Fruit fly (Drosophila melanogaster) whole organism, wandering third instar larva: ENCODE results near the gene Scgalpha.

ENCODE experiments used
- Abd-B ChIP-seq: fragments of >200 bp; optimal IDR thresholded peaks from 2 replicates; lab custom pipeline; 2017; ENCODE audit warnings: missing biosample characterization, missing genetic modification characterization
- GATAd ChIP-seq: sonication (Bioruptor generic); optimal IDR thresholded peaks from 2 replicates; lab custom pipeline; 2016; ENCODE audit warnings: missing biosample characterization, missing genetic modification characterization
- HLH106 ChIP-seq: fragments of 200-800 bp; optimal IDR thresholded peaks from 3 replicates; lab custom pipeline; 2019; ENCODE audit warnings: missing biosample characterization, mild to moderate bottlenecking, missing genetic modification characterization, moderate library complexity
- Myc ChIP-seq: fragments of >200 bp; optimal IDR thresholded peaks from 2 replicates; lab custom pipeline; 2017
- N ChIP-seq: fragments of >200 bp; optimal IDR thresholded peaks from 2 replicates; lab custom pipeline; 2018; ENCODE audit warnings: missing biosample characterization, missing external identifiers, missing genetic modification characterization
- OdsH ChIP-seq: fragments of 200-800 bp; sonication (Bioruptor generic); optimal IDR thresholded peaks from 2 replicates; lab custom pipeline; 2016; ENCODE audit warnings: missing biosample characterization, mild to moderate bottlenecking, missing genetic modification characterization
- dmrt93B ChIP-seq: fragments of 200-800 bp; sonication (Bioruptor generic); optimal IDR thresholded peaks from 2 replicates; lab custom pipeline; 2018; ENCODE audit warnings: missing biosample characterization, mild to moderate bottlenecking, missing genetic modification characterization
- dsf ChIP-seq: sonication (Bioruptor generic); optimal IDR thresholded peaks from 2 replicates; lab custom pipeline; 2016; ENCODE audit warnings: missing biosample characterization, missing genetic modification characterization, borderline replicate concordance
- fru ChIP-seq: fragments of 200-800 bp; sonication (Bioruptor generic); optimal IDR thresholded peaks from 3 replicates; lab custom pipeline; 2016; ENCODE audit warnings: missing biosample characterization, mild to moderate bottlenecking, missing genetic modification characterization
- h ChIP-seq: fragments of 200-800 bp; sonication (Bioruptor generic); optimal IDR thresholded peaks from 3 replicates; lab custom pipeline; 2016; ENCODE audit warnings: missing biosample characterization, mild to moderate bottlenecking, missing genetic modification characterization
- psq ChIP-seq: fragments of 200-800 bp; sonication (Bioruptor generic); optimal IDR thresholded peaks from 3 replicates; lab custom pipeline; 2017; ENCODE audit warnings: missing biosample characterization, mild to moderate bottlenecking, missing genetic modification characterization, moderate library complexity
- usp ChIP-seq: fragments of >200 bp; optimal IDR thresholded peaks from 2 replicates; lab custom pipeline; 2017; ENCODE audit warnings: missing biosample characterization, missing genetic modification characterization
- woc ChIP-seq: sonication (Bioruptor generic); optimal IDR thresholded peaks from 2 replicates; lab custom pipeline; 2016; ENCODE audit warnings: missing biosample characterization, mild to moderate bottlenecking, missing genetic modification characterization

DNA sequence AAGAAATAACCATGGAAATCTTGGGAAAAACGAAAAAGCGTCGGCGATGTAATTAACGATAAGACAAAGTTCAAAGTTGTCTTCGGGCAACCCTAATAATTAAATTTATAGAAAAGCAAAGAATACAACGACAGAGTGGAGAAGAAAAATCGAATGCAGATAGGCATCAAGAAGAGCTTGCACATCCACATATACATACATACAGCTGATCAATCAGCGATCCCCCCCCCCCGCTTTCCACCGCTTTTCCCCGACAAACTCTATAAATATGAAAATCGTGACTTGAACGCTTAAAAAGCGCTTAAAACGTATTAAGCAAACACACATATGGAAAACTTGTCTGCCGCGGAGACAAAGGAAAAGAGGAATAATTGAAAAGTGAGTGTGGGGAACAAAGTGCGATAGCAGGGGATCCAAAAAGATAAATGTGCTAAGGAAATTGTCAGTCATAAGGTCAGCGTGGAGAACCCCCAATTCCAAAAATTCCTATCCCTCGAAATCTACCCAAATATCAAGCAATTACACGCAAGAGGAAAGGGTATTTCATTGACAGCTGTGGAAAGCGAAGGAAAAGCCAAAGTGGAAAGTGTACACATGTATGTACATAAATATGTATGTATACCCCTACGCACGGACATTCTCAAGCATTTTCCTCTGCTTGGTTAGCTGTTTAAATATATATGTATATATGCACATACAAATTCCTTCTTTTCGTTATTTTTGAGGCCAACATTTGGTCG lies 13.7 kb upstream of the Scgalpha start:
- no peak for TF ChIP-seq Abd-B (GFP tag; lab: Kevin White, UChicago)
- no peak for TF ChIP-seq dsf
- no peak for TF ChIP-seq fru (GFP tag; lab: Kevin White, UChicago)
- no peak for TF ChIP-seq OdsH (GFP tag; lab: Kevin White, UChicago)
- no peak for TF ChIP-seq usp
- TF ChIP-seq woc (GFP tag; lab: Kevin White, UChicago), result no peak
- TF ChIP-seq Myc (lab: Kevin White, UChicago), result no peak
- TF ChIP-seq N, result no peak
- TF ChIP-seq GATAd (GFP tag; lab: Kevin White, UChicago), result no peak
- TF ChIP-seq psq, result no peak
- no peak for TF ChIP-seq h
- no peak for TF ChIP-seq dmrt93B
- TF ChIP-seq HLH106 (tag; lab: Kevin White, UChicago), result no peak
